Fruit fly (Drosophila melanogaster): ENCODE measurements around the gene mthl7.

The mthl7 gene

DNA sequence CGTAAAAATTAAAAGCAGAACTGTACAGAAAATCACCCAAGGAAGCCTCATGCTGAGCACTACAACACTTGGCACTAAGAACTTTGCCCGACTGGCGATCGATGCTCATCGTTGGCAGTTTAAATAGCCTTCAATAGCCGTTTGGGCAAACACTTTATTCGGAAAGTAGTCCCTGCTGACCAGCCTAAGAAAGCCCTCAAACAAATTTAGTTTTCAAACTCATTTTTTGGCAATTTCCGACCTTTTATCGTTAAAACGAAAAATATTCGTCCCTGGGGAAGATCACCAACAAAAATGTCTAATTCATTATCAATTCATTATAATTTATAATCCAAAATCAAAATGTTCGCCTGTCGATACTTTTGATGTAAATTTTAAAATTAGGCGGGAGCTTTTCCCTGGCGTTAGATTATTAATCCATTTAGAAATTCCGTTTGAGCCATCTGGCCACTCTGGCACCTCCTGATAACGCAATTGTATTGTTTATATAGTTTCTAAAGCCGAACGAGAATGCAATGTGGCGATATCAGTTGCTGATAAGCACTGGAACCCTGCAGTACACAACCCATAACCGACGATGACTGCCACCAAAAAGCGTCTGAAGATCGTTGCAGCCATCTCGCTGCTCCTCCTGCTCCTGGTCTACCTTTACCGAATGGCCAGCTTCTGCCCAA lies at the start of gene mthl7, which contains the start of gene Uxs:
TSS of gene mthl7 (minus strand) at position 51 of the 674 bp plus-strand sequence.
TSS of gene Uxs (plus strand) at position 460 of the 674 bp plus-strand sequence.
- TF ChIP-seq CG34367 (tag; optimal IDR thresholded peaks at IDR 0.05) (no peak), CG8301 (tag; optimal IDR thresholded peaks at IDR 0.05) (no peak), CG14655 (GFP tag; optimal IDR thresholded peaks at IDR 0.05) (no peak), CG8159 (tag; optimal IDR thresholded peaks at IDR 0.05) (no peak), Ets98B (GFP tag; IDR thresholded peaks at IDR 0.05) (no peak), CG13204 (GFP tag; optimal IDR thresholded peaks at IDR 0.05) (no peak), CG9948 (tag; optimal IDR thresholded peaks at IDR 0.05) (no peak), CG12605 (GFP tag; IDR thresholded peaks at IDR 0.05) (no peak), CG4496 (GFP tag; IDR thresholded peaks at IDR 0.05) (no peak), fd96Ca (GFP tag; IDR thresholded peaks at IDR 0.05) (no peak), CG10348 (GFP tag; IDR thresholded peaks at IDR 0.05) (no peak), Pif1A (GFP tag; optimal IDR thresholded peaks at IDR 0.05) (no peak)

DNA sequence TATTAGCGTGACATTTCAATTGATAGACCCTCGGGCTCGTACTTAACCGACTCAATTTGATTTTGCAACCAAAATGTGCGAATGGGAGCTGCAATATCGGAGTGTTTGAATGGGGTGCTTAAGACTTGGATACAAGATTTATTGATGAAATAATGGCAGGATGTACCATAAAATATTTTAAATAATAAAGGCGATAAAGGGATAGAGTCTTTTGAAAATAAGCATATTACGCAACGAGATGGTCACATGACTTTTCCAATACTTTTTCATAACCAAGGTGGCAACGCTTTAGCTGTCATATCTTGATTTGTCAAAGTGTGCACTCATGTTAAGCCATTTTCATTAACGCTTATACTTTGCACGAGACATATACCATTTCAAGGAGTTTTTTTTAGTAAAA lies 48.6 kb upstream of the mthl7 start, which contains the start of gene eIF4E3:
TSS of gene eIF4E3 (plus strand) at position 301 of the 400 bp plus-strand sequence.
- TF ChIP-seq Pif1A (GFP tag; optimal IDR thresholded peaks at IDR 0.05) (no peak), EcR (GFP tag; optimal IDR thresholded peaks at IDR 0.05) (no peak)

DNA sequence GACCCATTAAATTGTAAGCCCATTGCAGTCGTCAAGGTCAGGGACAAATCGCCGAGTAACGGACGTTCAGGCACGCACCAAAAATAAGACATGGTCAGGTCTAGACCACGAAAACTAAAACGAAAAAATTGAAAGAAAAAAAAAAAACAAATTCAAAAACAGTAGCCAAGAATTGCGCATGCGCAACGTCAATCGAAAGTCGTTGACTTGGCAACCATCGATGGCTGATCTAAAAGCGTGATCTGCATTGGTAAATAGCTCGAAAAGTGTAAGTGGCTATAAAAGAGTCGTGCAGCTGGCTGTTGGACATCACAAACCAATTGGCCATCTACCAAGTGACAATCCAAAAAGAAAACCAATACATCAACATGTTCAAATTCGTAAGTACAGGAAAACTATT lies 41.5 kb upstream of the mthl7 start, which contains the start of gene CG13678:
TSS of gene CG13678 (plus strand) at position 307 of the 400 bp plus-strand sequence.
- TF ChIP-seq CG13204 (GFP tag; optimal IDR thresholded peaks at IDR 0.05): no peak
- no peak for TF ChIP-seq CG34367 (tag; optimal IDR thresholded peaks at IDR 0.05)
- TF ChIP-seq CG12605 (GFP tag; IDR thresholded peaks at IDR 0.05): no peak
- TF ChIP-seq Ets98B (GFP tag; IDR thresholded peaks at IDR 0.05): no peak
- no peak for TF ChIP-seq Pif1B (GFP tag; optimal IDR thresholded peaks at IDR 0.05)
- TF ChIP-seq EcR (GFP tag; optimal IDR thresholded peaks at IDR 0.05): no peak
- TF ChIP-seq fd96Ca (GFP tag; IDR thresholded peaks at IDR 0.05): no peak
- no peak for TF ChIP-seq CG10348 (GFP tag; IDR thresholded peaks at IDR 0.05)
- TF ChIP-seq CG17806 (tag; optimal IDR thresholded peaks at IDR 0.05): no peak
- TF ChIP-seq CG8159 (tag; optimal IDR thresholded peaks at IDR 0.05): no peak
- no peak for TF ChIP-seq CG15710 (tag; optimal IDR thresholded peaks at IDR 0.05)
- no peak for TF ChIP-seq CG14655 (GFP tag; optimal IDR thresholded peaks at IDR 0.05)
- TF ChIP-seq CG9948 (tag; optimal IDR thresholded peaks at IDR 0.05): no peak
- TF ChIP-seq rn (GFP tag; IDR thresholded peaks at IDR 0.05): no peak
- TF ChIP-seq CG4496 (GFP tag; IDR thresholded peaks at IDR 0.05): no peak
- TF ChIP-seq CG32121 (GFP tag; IDR thresholded peaks at IDR 0.05): no peak
- TF ChIP-seq Snoo (tag; optimal IDR thresholded peaks at IDR 0.05): no peak
- TF ChIP-seq Pif1A (GFP tag; optimal IDR thresholded peaks at IDR 0.05): no peak

DNA sequence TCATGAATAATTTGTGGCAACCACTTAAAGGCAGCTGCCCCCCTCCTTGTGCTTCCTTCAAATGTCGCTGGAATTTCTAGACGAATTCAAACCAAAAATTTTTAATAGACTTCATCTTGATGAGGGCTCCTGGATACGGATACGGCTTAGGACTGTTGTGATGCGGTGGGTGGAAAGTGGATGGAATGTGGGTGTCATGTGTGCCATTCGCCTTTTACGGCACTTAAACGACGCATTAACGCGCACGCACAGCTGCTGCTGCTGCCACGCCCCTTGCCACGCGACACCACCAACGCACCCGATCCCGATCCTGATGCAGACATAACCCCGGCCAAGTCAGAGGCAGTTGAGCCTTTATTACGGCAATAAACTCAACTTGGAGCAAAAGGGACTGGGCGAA lies 39.4 kb upstream of the mthl7 start:
- TF ChIP-seq CG4496 (GFP tag; IDR thresholded peaks at IDR 0.05) (no peak), CG13204 (GFP tag; optimal IDR thresholded peaks at IDR 0.05) (no peak), CG9948 (tag; optimal IDR thresholded peaks at IDR 0.05) (no peak), rn (GFP tag; IDR thresholded peaks at IDR 0.05) (no peak), CG32121 (GFP tag; IDR thresholded peaks at IDR 0.05) (no peak), CG8159 (tag; optimal IDR thresholded peaks at IDR 0.05) (no peak), Pif1A (GFP tag; optimal IDR thresholded peaks at IDR 0.05) (no peak), CG17806 (tag; optimal IDR thresholded peaks at IDR 0.05) (no peak), Pif1B (GFP tag; optimal IDR thresholded peaks at IDR 0.05) (no peak), fd96Ca (GFP tag; IDR thresholded peaks at IDR 0.05) (no peak), D1 (tag; optimal IDR thresholded peaks at IDR 0.05) (no peak), CG10348 (GFP tag; IDR thresholded peaks at IDR 0.05) (no peak), CG14655 (GFP tag; optimal IDR thresholded peaks at IDR 0.05) (no peak), EcR (GFP tag; optimal IDR thresholded peaks at IDR 0.05) (no peak)

DNA sequence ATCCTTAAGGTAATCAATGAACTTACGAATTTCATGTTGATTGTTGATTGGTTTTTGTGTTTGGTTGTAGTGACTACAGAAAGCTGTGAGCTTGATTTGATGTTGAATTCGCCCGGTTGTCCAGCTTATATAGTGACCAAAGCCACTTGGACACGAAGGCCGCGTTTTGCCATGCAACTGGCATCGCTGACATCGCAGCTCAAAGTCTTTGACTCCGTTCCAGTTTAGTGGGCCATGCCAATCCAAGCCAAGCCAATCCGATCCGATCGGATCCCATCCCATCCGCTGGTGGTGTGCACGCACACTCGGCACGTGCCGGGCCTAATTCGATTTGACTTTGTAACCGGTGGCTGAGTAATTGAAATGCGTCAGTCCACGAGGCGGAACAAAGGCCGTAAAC lies 38.6 kb upstream of the mthl7 start, which contains the start of gene CG13674:
TSS of gene CG13674 (minus strand) at position 101 of the 400 bp plus-strand sequence.
- TF ChIP-seq gl (tag; optimal IDR thresholded peaks at IDR 0.05): no peak
- TF ChIP-seq EcR (GFP tag; optimal IDR thresholded peaks at IDR 0.05): no peak
- no peak for TF ChIP-seq CG10348 (GFP tag; IDR thresholded peaks at IDR 0.05)
- no peak for TF ChIP-seq D1 (tag; optimal IDR thresholded peaks at IDR 0.05)
- no peak for TF ChIP-seq CG14655 (GFP tag; optimal IDR thresholded peaks at IDR 0.05)
- no peak for TF ChIP-seq Pif1B (GFP tag; optimal IDR thresholded peaks at IDR 0.05)
- no peak for TF ChIP-seq rn (GFP tag; IDR thresholded peaks at IDR 0.05)
- TF ChIP-seq Ets98B (GFP tag; IDR thresholded peaks at IDR 0.05): no peak

DNA sequence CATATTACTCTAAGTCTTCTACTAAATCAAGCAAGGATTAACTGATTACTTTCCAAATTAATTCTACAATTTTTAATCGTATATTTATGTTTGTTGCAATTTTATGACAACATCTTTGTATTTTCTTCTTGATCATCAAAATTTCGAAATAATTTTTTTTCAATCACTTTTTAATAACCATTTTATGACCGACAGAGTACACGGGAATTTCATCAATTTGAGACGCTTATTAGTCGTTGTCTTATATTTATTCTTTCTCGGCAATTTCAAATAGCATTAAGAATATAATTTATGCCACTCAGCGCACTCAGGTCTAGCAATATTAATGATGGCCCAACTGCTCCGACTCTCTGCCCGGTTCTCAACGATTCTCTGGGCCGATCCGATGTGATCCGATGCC lies 34.7 kb upstream of the mthl7 start, which contains the start of gene CG8012:
TSS of gene CG8012 (plus strand) at position 301 of the 400 bp plus-strand sequence.
- TF ChIP-seq CG9948 (tag; optimal IDR thresholded peaks at IDR 0.05): no peak
- TF ChIP-seq Pif1A (GFP tag; optimal IDR thresholded peaks at IDR 0.05): no peak

DNA sequence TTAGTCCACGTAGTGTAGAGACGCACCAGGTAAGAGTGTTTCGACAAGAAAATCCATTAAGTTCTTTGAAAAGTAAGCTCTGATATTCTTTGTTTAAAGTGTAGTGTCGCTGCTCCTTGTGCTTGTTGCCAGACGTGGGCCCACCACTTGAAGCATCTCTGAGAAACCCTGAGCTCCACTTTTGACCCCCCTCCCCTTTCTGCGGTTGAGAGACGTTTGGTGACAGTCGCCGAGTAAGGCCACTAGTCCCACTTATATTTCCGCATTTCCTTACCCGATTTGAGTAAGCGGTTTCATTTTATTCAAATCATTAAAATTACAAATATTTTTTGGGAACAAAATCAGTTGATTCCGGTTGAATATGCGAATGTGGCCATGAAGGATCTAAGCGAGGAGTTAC lies 31.3 kb upstream of the mthl7 start, which contains the start of gene CG8006:
TSS of gene CG8006 (plus strand) at position 301 of the 400 bp plus-strand sequence.
- TF ChIP-seq EcR (GFP tag; optimal IDR thresholded peaks at IDR 0.05) (no peak), Ets98B (GFP tag; IDR thresholded peaks at IDR 0.05) (no peak), CG8301 (tag; optimal IDR thresholded peaks at IDR 0.05) (no peak), Pif1A (GFP tag; optimal IDR thresholded peaks at IDR 0.05) (no peak), CG34367 (tag; optimal IDR thresholded peaks at IDR 0.05) (no peak), CG17806 (tag; optimal IDR thresholded peaks at IDR 0.05) (no peak), D1 (tag; optimal IDR thresholded peaks at IDR 0.05) (no peak), Pif1B (GFP tag; optimal IDR thresholded peaks at IDR 0.05) (no peak)

Measured in whole organism, pupa.